Fruit fly (Drosophila melanogaster) whole organism, embryonic: Measurements from ENCODE around the gene CG43447.

Experiments
- Atf6 ChIP-seq: fragments of 200-800 bp; sonication (Bioruptor generic); IDR thresholded peaks from 2 replicates; pipeline ENCODE4 v1.3.6; 2022; ENCODE audit warnings: missing biosample characterization, missing genetic modification characterization
- CG10209 ChIP-seq: fragments of 200-800 bp; sonication (Bioruptor generic); optimal IDR thresholded peaks from 3 replicates; lab custom pipeline; 2017; ENCODE audit warnings: missing biosample characterization, mild to moderate bottlenecking, missing genetic modification characterization, missing genetic modification reagents
- CG12104 ChIP-seq: fragments of 200-800 bp; sonication (Bioruptor generic); optimal IDR thresholded peaks from 3 replicates; lab custom pipeline; 2016; ENCODE audit warnings: missing biosample characterization, missing genetic modification characterization
- CG12391 ChIP-seq: fragments of 200-800 bp; sonication (Bioruptor generic); optimal IDR thresholded peaks from 3 replicates; lab custom pipeline; 2018; ENCODE audit warnings: missing biosample characterization, mild to moderate bottlenecking, missing genetic modification characterization, moderate library complexity
- CG12659 ChIP-seq: fragments of 200-800 bp; sonication (Bioruptor generic); optimal IDR thresholded peaks from 3 replicates; lab custom pipeline; 2017; ENCODE audit warnings: mild to moderate bottlenecking, missing biosample characterization, missing genetic modification reagents, missing genetic modification characterization
- CG13775 ChIP-seq: fragments of 200-800 bp; sonication (Bioruptor generic); optimal IDR thresholded peaks from 3 replicates; lab custom pipeline; 2017; ENCODE audit warnings: missing biosample characterization, mild to moderate bottlenecking, missing genetic modification characterization
- CG14710 ChIP-seq: fragments of 200-800 bp; sonication (Bioruptor generic); optimal IDR thresholded peaks from 3 replicates; lab custom pipeline; 2019; ENCODE audit warnings: missing biosample characterization, mild to moderate bottlenecking, missing genetic modification characterization, moderate library complexity
- CG15479 ChIP-seq: fragments of 200-800 bp; sonication (Bioruptor generic); optimal IDR thresholded peaks from 3 replicates; lab custom pipeline; 2019; ENCODE audit warnings: missing biosample characterization, mild to moderate bottlenecking, missing genetic modification characterization, moderate library complexity
- CG15696 ChIP-seq: fragments of 200-800 bp; sonication (Bioruptor generic); optimal IDR thresholded peaks from 2 replicates; lab custom pipeline; 2019; ENCODE audit warnings: missing biosample characterization, mild to moderate bottlenecking, missing genetic modification characterization, moderate library complexity
- CG17328 ChIP-seq: fragments of 200-800 bp; sonication (Bioruptor generic); IDR thresholded peaks from 2 replicates; pipeline ENCODE4 v1.3.6; 2022; ENCODE audit warnings: missing biosample characterization, missing genetic modification characterization
- CG17568 ChIP-seq: fragments of 200-800 bp; sonication (Bioruptor generic); optimal IDR thresholded peaks from 2 replicates; lab custom pipeline; 2018; ENCODE audit warnings: missing biosample characterization, mild to moderate bottlenecking, missing genetic modification characterization, moderate library complexity
- CG18011 ChIP-seq: fragments of 200-800 bp; sonication (Bioruptor generic); optimal IDR thresholded peaks from 2 replicates; lab custom pipeline; 2017; ENCODE audit warnings: missing biosample characterization, missing genetic modification characterization, mild to moderate bottlenecking, moderate library complexity, missing genotype
- CG2889 ChIP-seq: fragments of 200-800 bp; sonication (Bioruptor generic); IDR thresholded peaks from 3 replicates; pipeline ENCODE4 v1.3.6; 2022; ENCODE audit warnings: missing biosample characterization, missing genetic modification characterization
- CG30020 ChIP-seq: fragments of 200-800 bp; optimal IDR thresholded peaks from 2 replicates; lab custom pipeline; 2019; ENCODE audit warnings: missing biosample characterization, mild to moderate bottlenecking, missing genetic modification characterization, moderate library complexity
- CG6854 ChIP-seq: fragments of 200-800 bp; sonication (Bioruptor generic); optimal IDR thresholded peaks from 3 replicates; lab custom pipeline; 2017; ENCODE audit warnings: missing biosample characterization, mild to moderate bottlenecking, missing genetic modification characterization
- CG7839 ChIP-seq: fragments of 200-800 bp; sonication (Bioruptor generic); optimal IDR thresholded peaks from 3 replicates; lab custom pipeline; 2018; ENCODE audit warnings: missing biosample characterization, mild to moderate bottlenecking, missing genetic modification characterization, moderate library complexity
- CG8388 ChIP-seq: fragments of 200-800 bp; sonication (Bioruptor generic); optimal IDR thresholded peaks from 2 replicates; lab custom pipeline; 2019; ENCODE audit warnings: missing biosample characterization, mild to moderate bottlenecking, missing genetic modification characterization, moderate library complexity
- CG9727 ChIP-seq: fragments of 200-800 bp; sonication (Bioruptor generic); optimal IDR thresholded peaks from 3 replicates; lab custom pipeline; 2017; ENCODE audit warnings: missing biosample characterization, mild to moderate bottlenecking, missing genetic modification characterization
- CTCF ChIP-seq: fragments of 200-800 bp; sonication (Bioruptor generic); optimal IDR thresholded peaks from 2 replicates; lab custom pipeline; 2017; ENCODE audit warnings: missing biosample characterization, mild to moderate bottlenecking, missing genetic modification characterization, moderate library complexity
- Camta ChIP-seq: fragments of 200-800 bp; sonication (Bioruptor generic); optimal IDR thresholded peaks from 2 replicates; lab custom pipeline; 2016; ENCODE audit warnings: missing biosample characterization, missing genetic modification characterization
- Chrac-16 ChIP-seq: fragments of 200-800 bp; sonication (Bioruptor generic); optimal IDR thresholded peaks from 3 replicates; lab custom pipeline; 2016; ENCODE audit warnings: missing biosample characterization, missing genetic modification characterization
- Fer3 ChIP-seq: fragments of 200-800 bp; sonication (Bioruptor generic); optimal IDR thresholded peaks from 2 replicates; lab custom pipeline; 2018; ENCODE audit warnings: missing biosample characterization, mild to moderate bottlenecking, missing genetic modification characterization, moderate library complexity
- Gug ChIP-seq: fragments of 200-800 bp; sonication (Bioruptor generic); IDR thresholded peaks from 4 replicates; pipeline ENCODE4 v1.3.6; 2022; ENCODE audit warnings: missing biosample characterization, missing genetic modification characterization
- HLHmδ ChIP-seq: fragments of 200-800 bp; sonication (Bioruptor generic); optimal IDR thresholded peaks from 2 replicates; lab custom pipeline; 2018; ENCODE audit warnings: missing biosample characterization, mild to moderate bottlenecking, missing genetic modification characterization, moderate library complexity
- HmgD ChIP-seq: fragments of 200-800 bp; sonication (Bioruptor generic); optimal IDR thresholded peaks from 3 replicates; lab custom pipeline; 2016; ENCODE audit warnings: missing biosample characterization, missing genetic modification characterization
- Meics ChIP-seq: fragments of 200-800 bp; sonication (Bioruptor generic); optimal IDR thresholded peaks from 2 replicates; lab custom pipeline; 2017; ENCODE audit warnings: missing biosample characterization, mild to moderate bottlenecking, missing genetic modification characterization
- NK7.1 ChIP-seq: fragments of 200-800 bp; sonication (Bioruptor generic); optimal IDR thresholded peaks from 3 replicates; lab custom pipeline; 2016; ENCODE audit warnings: missing biosample characterization, missing genetic modification characterization
- Sox100B ChIP-seq: fragments of 200-800 bp; sonication (Bioruptor generic); optimal IDR thresholded peaks from 3 replicates; lab custom pipeline; 2018; ENCODE audit warnings: missing biosample characterization, mild to moderate bottlenecking, missing genetic modification characterization
- Vsx1 ChIP-seq: fragments of 200-800 bp; sonication (Bioruptor generic); optimal IDR thresholded peaks from 2 replicates; lab custom pipeline; 2017; ENCODE audit warnings: missing biosample characterization, mild to moderate bottlenecking, missing genetic modification characterization, missing genetic modification reagents
- croc ChIP-seq: fragments of 200-800 bp; sonication (Bioruptor generic); conservative IDR thresholded peaks from 3 replicates; pipeline ENCODE4 v1.3.6; 2022; ENCODE audit warnings: missing biosample characterization, missing genetic modification characterization
- hth ChIP-seq: fragments of >200 bp; optimal IDR thresholded peaks from 2 replicates; lab custom pipeline; 2017; ENCODE audit warnings: inconsistent platforms
- kay ChIP-seq: fragments of 200-800 bp; sonication (Bioruptor generic); optimal IDR thresholded peaks from 2 replicates; lab custom pipeline; 2016; ENCODE audit warnings: missing biosample characterization, missing genetic modification characterization
- nau ChIP-seq: fragments of 200-800 bp; sonication (Bioruptor generic); optimal IDR thresholded peaks from 3 replicates; lab custom pipeline; 2017; ENCODE audit warnings: missing biosample characterization, mild to moderate bottlenecking, missing genetic modification characterization, missing genetic modification reagents
- nom ChIP-seq: fragments of 200-800 bp; sonication (Bioruptor generic); optimal IDR thresholded peaks from 2 replicates; lab custom pipeline; 2017; ENCODE audit warnings: missing biosample characterization, missing genetic modification characterization, mild to moderate bottlenecking, moderate library complexity, missing genetic modification reagents
- ranshi ChIP-seq: fragments of 200-800 bp; sonication (Bioruptor generic); IDR thresholded peaks from 2 replicates; pipeline ENCODE4 v1.3.6; 2022; ENCODE audit warnings: missing biosample characterization, missing genetic modification characterization
- sob ChIP-seq: fragments of 200-800 bp; sonication (Bioruptor generic); IDR thresholded peaks from 2 replicates; pipeline ENCODE4 v1.3.6; 2022; ENCODE audit warnings: missing biosample characterization, missing genetic modification characterization
- ssp ChIP-seq: fragments of 200-800 bp; sonication (Bioruptor generic); IDR thresholded peaks from 2 replicates; pipeline ENCODE4 v1.3.6; 2022; ENCODE audit warnings: missing biosample characterization, missing genetic modification characterization
- ttk ChIP-seq: fragments of 200-800 bp; sonication (Bioruptor generic); IDR thresholded peaks from 2 replicates; pipeline ENCODE4 v2.1.2; 2022; ENCODE audit warnings: missing biosample characterization, missing genetic modification characterization

The CG43447 gene

dm6 chr3R:27463889-27464288 is 23.8 kb downstream of the CG43447 start, which contains the start of gene CG13978:
Gene CG13978 (plus strand): TSS chr3R:27464189.
- TF ChIP-seq Camta (GFP tag; lab: Kevin White, UChicago) (no peak), CG30020 (tag; lab: Kevin White, UChicago) (no peak), CG13775 (no peak), CG12391 (tag; lab: Kevin White, UChicago) (no peak), Fer3 (tag; lab: Kevin White, UChicago) (no peak), kay (no peak), Atf6 (GFP tag; lab: Robert Waterston, UW) (no peak), CG12104 (GFP tag; lab: Kevin White, UChicago) (no peak), nom (GFP tag; lab: Kevin White, UChicago) (no peak), CG8388 (no peak), croc (no peak), Chrac-16 (GFP tag; lab: Kevin White, UChicago) (no peak), Sox100B (GFP tag; lab: Kevin White, UChicago) (no peak), NK7.1 (GFP tag; lab: Kevin White, UChicago) (no peak), CG17328 (GFP tag; lab: Robert Waterston, UW) (no peak), CG12659 (GFP tag; lab: Kevin White, UChicago) (no peak)
- TF ChIP-seq, all 482 proteins: peak for 0

- no peak for TF ChIP-seq CG14710 (tag; lab: Kevin White, UChicago)
- peak; percentile 77 for TF ChIP-seq CTCF (GFP tag; lab: Kevin White, UChicago)
- TF ChIP-seq, all 482 proteins: peak for 1
Measured at dm6 chr3R:27477507-27477906, 37.4 kb downstream of the CG43447 start.

dm6 chr3R:27478375-27478774 is 38.3 kb downstream of the CG43447 start, which contains the start of gene Cyp6a18:
Gene Cyp6a18 (plus strand): TSS chr3R:27478675.
- TF ChIP-seq CG7839 (tag; lab: Kevin White, UChicago) (no peak), Meics (GFP tag; lab: Kevin White, UChicago) (no peak)
- TF ChIP-seq, all 482 proteins: peak for 0

- TF ChIP-seq CG2889 (GFP tag; lab: Robert Waterston, UW): no peak
- TF ChIP-seq HmgD (GFP tag; lab: Kevin White, UChicago): no peak
- TF ChIP-seq CG15696: no peak
- TF ChIP-seq ssp (GFP tag; lab: Robert Waterston, UW): no peak
- no peak for TF ChIP-seq ranshi (GFP tag; lab: Robert Waterston, UW)
- TF ChIP-seq ttk (GFP tag; lab: Robert Waterston, UW): no peak
- TF ChIP-seq CG17568: no peak
- TF ChIP-seq HLHmδ: no peak
- no peak for TF ChIP-seq hth (lab: Kevin White, UChicago)
- TF ChIP-seq Gug (GFP tag; lab: Robert Waterston, UW): no peak
- TF ChIP-seq CG6854 (GFP tag; lab: Kevin White, UChicago): no peak
- TF ChIP-seq nau (GFP tag; lab: Kevin White, UChicago): no peak
- TF ChIP-seq sob: no peak
- TF ChIP-seq CG15479: no peak
- no peak for TF ChIP-seq CG9727 (GFP tag; lab: Kevin White, UChicago)
- no peak for TF ChIP-seq CG10209 (GFP tag; lab: Kevin White, UChicago)
- no peak for TF ChIP-seq Vsx1 (GFP tag; lab: Kevin White, UChicago)
- no peak for TF ChIP-seq CG18011 (GFP tag; lab: Kevin White, UChicago)
- TF ChIP-seq, all 482 proteins: peak for 0
Measured at dm6 chr3R:27487627-27488026, 47.5 kb downstream of the CG43447 start, which contains the start of gene Gr98a. Gene Gr98a (plus strand): TSS chr3R:27487927.
